Worm (Caenorhabditis elegans) whole organism, L1 larva: ENCODE measurements around the gene slcf-1.
A peak's percentile ranks its signal among the peaks of the same experiment; 100 is the strongest.

Experiments
- C04F5.9 ChIP-seq: sonication (generic microtip); optimal IDR thresholded peaks from 2 replicates; lab custom pipeline; 2016; ENCODE audit warnings: missing genetic modification characterization, missing compliant biosample characterization
- C16A3.4 ChIP-seq: fragments of 150-350 bp; optimal IDR thresholded peaks from 2 replicates; lab custom pipeline; 2014; ENCODE audit warnings: missing biosample characterization, missing genetic modification characterization
- Y116A8C.19 ChIP-seq: sonication (generic microtip); optimal IDR thresholded peaks from 2 replicates; lab custom pipeline; 2016; ENCODE audit warnings: missing compliant biosample characterization, missing genetic modification characterization, borderline replicate concordance
- aha-1 ChIP-seq: fragments of 150-350 bp; optimal IDR thresholded peaks from 2 replicates; lab custom pipeline; 2014; ENCODE audit warnings: missing biosample characterization, missing genetic modification characterization
- alr-1 ChIP-seq: fragments of 200-800 bp; sonication (Bioruptor generic); optimal IDR thresholded peaks from 2 replicates; lab custom pipeline; 2018; ENCODE audit warnings: borderline replicate concordance, mild to moderate bottlenecking, missing genetic modification characterization, missing compliant biosample characterization
- blmp-1 ChIP-seq: fragments of 150-350 bp; optimal IDR thresholded peaks from 2 replicates; lab custom pipeline; 2014; ENCODE audit warnings: missing biosample characterization, missing genetic modification characterization
- ceh-63 ChIP-seq: fragments of 200-800 bp; sonication (Bioruptor generic); optimal IDR thresholded peaks from 2 replicates; lab custom pipeline; 2018; ENCODE audit warnings: mild to moderate bottlenecking, missing genetic modification characterization, missing compliant biosample characterization
- ceh-8 ChIP-seq: fragments of 200-800 bp; sonication (Bioruptor generic); optimal IDR thresholded peaks from 2 replicates; lab custom pipeline; 2018; ENCODE audit warnings: mild to moderate bottlenecking, missing genetic modification characterization, moderate library complexity, missing compliant biosample characterization
- ceh-82 ChIP-seq, 3 experiments: fragments of 150-350 bp in 1 of 3; sonication (generic microtip) in 2 of 3; optimal IDR thresholded peaks; 2 replicates each; lab custom pipeline; 2014 to 2017; ENCODE audit warnings: missing biosample characterization in 3 of 3, missing genetic modification characterization in 3 of 3
- ceh-88 ChIP-seq: fragments of 200-800 bp; sonication (Bioruptor generic); IDR thresholded peaks from 2 replicates; pipeline ENCODE4 v1.3.6; 2022; ENCODE audit warnings: missing genetic modification characterization, missing compliant biosample characterization
- ceh-90 ChIP-seq: sonication (generic microtip); optimal IDR thresholded peaks from 2 replicates; lab custom pipeline; 2016; ENCODE audit warnings: missing genetic modification characterization, missing compliant biosample characterization
- dpl-1 ChIP-seq, 3 experiments: fragments of 150-350 bp in 2 of 3; sonication (generic microtip) in 1 of 3; optimal IDR thresholded peaks; 2 replicates each; lab custom pipeline; 2014 to 2017; ENCODE audit warnings: missing biosample characterization in 3 of 3, missing genetic modification characterization in 3 of 3, missing genetic modification reagents in 3 of 3
- dsc-1 ChIP-seq: sonication (generic microtip); optimal IDR thresholded peaks from 2 replicates; lab custom pipeline; 2016; ENCODE audit warnings: mild to moderate bottlenecking, missing genetic modification characterization, missing compliant biosample characterization
- efl-3 ChIP-seq: fragments of 200-800 bp; sonication (Bioruptor generic); optimal IDR thresholded peaks from 2 replicates; lab custom pipeline; 2018; ENCODE audit warnings: mild to moderate bottlenecking, missing genetic modification characterization, missing compliant biosample characterization
- egl-13 ChIP-seq: sonication (generic microtip); optimal IDR thresholded peaks from 2 replicates; lab custom pipeline; 2016; ENCODE audit warnings: missing genotype, missing genetic modification reagents, missing genetic modification characterization, missing compliant biosample characterization
- egl-27 ChIP-seq, 2 experiments: fragments of 150-350 bp in 1 of 2; sonication (generic microtip); optimal IDR thresholded peaks; 3 replicates each; lab custom pipeline; 2017 to 2018; ENCODE audit warnings: missing biosample characterization in 2 of 2, missing genetic modification characterization in 2 of 2, missing genetic modification reagents in 2 of 2
- elt-3 ChIP-seq, 6 experiments: fragments of 150-350 bp in 1 of 6; sonication (generic microtip); optimal IDR thresholded peaks; 2 replicates each; lab custom pipeline; 2017 to 2018; ENCODE audit warnings: missing biosample characterization in 6 of 6, missing genetic modification characterization in 6 of 6, inconsistent platforms in 1 of 6
- ets-5 ChIP-seq: fragments of 200-800 bp; sonication (Bioruptor generic); IDR thresholded peaks from 2 replicates; pipeline ENCODE4 v1.3.6; 2022; ENCODE audit warnings: missing genetic modification characterization, missing compliant biosample characterization
- fkh-10 ChIP-seq: sonication (generic microtip); optimal IDR thresholded peaks from 2 replicates; lab custom pipeline; 2017; ENCODE audit warnings: missing biosample characterization, missing genetic modification reagents, missing genetic modification characterization
- fkh-4 ChIP-seq: sonication (generic microtip); optimal IDR thresholded peaks from 2 replicates; lab custom pipeline; 2016; ENCODE audit warnings: missing compliant biosample characterization, missing genetic modification characterization, borderline replicate concordance
- fkh-8 ChIP-seq: sonication (generic microtip); optimal IDR thresholded peaks from 2 replicates; lab custom pipeline; 2016; ENCODE audit warnings: mild to moderate bottlenecking, missing genetic modification characterization, missing compliant biosample characterization
- fos-1 ChIP-seq: fragments of 150-350 bp; optimal IDR thresholded peaks from 2 replicates; lab custom pipeline; 2014; ENCODE audit warnings: missing biosample characterization, missing genetic modification characterization
- hpl-2 ChIP-seq: fragments of 150-350 bp; optimal IDR thresholded peaks from 2 replicates; lab custom pipeline; 2014; ENCODE audit warnings: missing biosample characterization, missing genetic modification reagents, missing genetic modification characterization
- irx-1 ChIP-seq: sonication (generic microtip); optimal IDR thresholded peaks from 2 replicates; lab custom pipeline; 2016; ENCODE audit warnings: missing genetic modification characterization, missing compliant biosample characterization
- lin-14 ChIP-seq: fragments of 200-800 bp; sonication (Bioruptor generic); optimal IDR thresholded peaks from 2 replicates; lab custom pipeline; 2018; ENCODE audit warnings: mild to moderate bottlenecking, missing genetic modification characterization, moderate library complexity, missing compliant biosample characterization
- lin-15B ChIP-seq: fragments of 150-350 bp; sonication (generic microtip); optimal IDR thresholded peaks from 3 replicates; lab custom pipeline; 2014; ENCODE audit warnings: missing biosample characterization, missing genetic modification characterization
- lin-35 ChIP-seq, 2 experiments: fragments of 150-350 bp; optimal IDR thresholded peaks; 2 replicates each; lab custom pipeline; 2014; ENCODE audit warnings: missing biosample characterization in 2 of 2, missing genetic modification characterization in 2 of 2, missing genetic modification reagents in 2 of 2
- lir-3 ChIP-seq: sonication (generic microtip); optimal IDR thresholded peaks from 2 replicates; lab custom pipeline; 2016; ENCODE audit warnings: mild to moderate bottlenecking, missing genetic modification characterization, moderate library complexity, missing compliant biosample characterization; ENCODE audit not compliant: poor library complexity
- lsy-2 ChIP-seq, 2 experiments: fragments of 150-350 bp; optimal IDR thresholded peaks; 2 replicates each; lab custom pipeline; 2014; ENCODE audit warnings: missing biosample characterization in 2 of 2, missing genetic modification characterization in 2 of 2
- mef-2 ChIP-seq: fragments of 150-350 bp; optimal IDR thresholded peaks from 2 replicates; lab custom pipeline; 2014; ENCODE audit warnings: missing biosample characterization, missing genetic modification characterization
- mep-1 ChIP-seq: fragments of 150-350 bp; optimal IDR thresholded peaks from 2 replicates; lab custom pipeline; 2014; ENCODE audit warnings: missing biosample characterization, missing genetic modification characterization
- nhr-12 ChIP-seq: sonication (generic microtip); optimal IDR thresholded peaks from 2 replicates; lab custom pipeline; 2017; ENCODE audit warnings: missing biosample characterization, missing genetic modification characterization
- nhr-19 ChIP-seq: fragments of 200-800 bp; sonication (Bioruptor generic); conservative IDR thresholded peaks from 2 replicates; pipeline ENCODE4 v1.3.6; 2022; ENCODE audit warnings: missing genetic modification characterization, missing compliant biosample characterization
- nhr-20 ChIP-seq: sonication (generic microtip); optimal IDR thresholded peaks from 2 replicates; lab custom pipeline; 2016; ENCODE audit warnings: mild to moderate bottlenecking, missing genetic modification characterization, missing compliant biosample characterization
- nhr-28 ChIP-seq: fragments of 150-350 bp; optimal IDR thresholded peaks from 2 replicates; lab custom pipeline; 2014; ENCODE audit warnings: missing biosample characterization, missing genetic modification characterization
- nhr-47 ChIP-seq: sonication (generic microtip); optimal IDR thresholded peaks from 2 replicates; lab custom pipeline; 2016; ENCODE audit warnings: mild to moderate bottlenecking, missing genetic modification characterization, moderate library complexity, missing compliant biosample characterization
- nhr-71 ChIP-seq: sonication (generic microtip); optimal IDR thresholded peaks from 2 replicates; lab custom pipeline; 2016; ENCODE audit warnings: mild to moderate bottlenecking, missing genetic modification characterization, moderate library complexity, missing compliant biosample characterization
- nhr-76 ChIP-seq: sonication (generic microtip); optimal IDR thresholded peaks from 2 replicates; lab custom pipeline; 2017; ENCODE audit warnings: missing biosample characterization, missing genetic modification characterization
- nhr-77 ChIP-seq: fragments of 150-350 bp; optimal IDR thresholded peaks from 2 replicates; lab custom pipeline; 2014; ENCODE audit warnings: missing biosample characterization, missing genetic modification characterization
- nhr-84 ChIP-seq: sonication (generic microtip); optimal IDR thresholded peaks from 2 replicates; lab custom pipeline; 2017; ENCODE audit warnings: missing biosample characterization, missing genetic modification characterization
- nhr-85 ChIP-seq: sonication (generic microtip); peaks from one replicate; lab custom pipeline; 2016; ENCODE audit warnings: missing genetic modification characterization, inconsistent platforms, missing compliant biosample characterization
- pax-3 ChIP-seq: fragments of 200-800 bp; sonication (Bioruptor generic); optimal IDR thresholded peaks from 2 replicates; lab custom pipeline; 2018; ENCODE audit warnings: mild to moderate bottlenecking, missing genetic modification characterization, moderate library complexity, missing compliant biosample characterization
- pqm-1 ChIP-seq: sonication (generic microtip); optimal IDR thresholded peaks from 3 replicates; lab custom pipeline; 2017; ENCODE audit warnings: missing biosample characterization, missing genetic modification characterization
- rnt-1 ChIP-seq: sonication (generic microtip); optimal IDR thresholded peaks from 2 replicates; lab custom pipeline; 2016; ENCODE audit warnings: mild to moderate bottlenecking, missing genetic modification characterization, moderate library complexity, missing compliant biosample characterization
- skn-1 ChIP-seq: fragments of 150-350 bp; optimal IDR thresholded peaks from 2 replicates; lab custom pipeline; 2014; ENCODE audit warnings: missing biosample characterization, missing genetic modification characterization
- sox-4 ChIP-seq: sonication (generic microtip); optimal IDR thresholded peaks from 2 replicates; lab custom pipeline; 2016; ENCODE audit warnings: missing genetic modification characterization, missing compliant biosample characterization
- sup-37 ChIP-seq: fragments of 200-800 bp; sonication (Bioruptor generic); optimal IDR thresholded peaks from 2 replicates; lab custom pipeline; 2018; ENCODE audit warnings: mild to moderate bottlenecking, missing genetic modification characterization, missing compliant biosample characterization
- swsn-7 ChIP-seq: sonication (generic microtip); optimal IDR thresholded peaks from 2 replicates; lab custom pipeline; 2016; ENCODE audit warnings: missing genetic modification characterization, missing compliant biosample characterization
- tbx-2 ChIP-seq: sonication (generic microtip); optimal IDR thresholded peaks from 2 replicates; lab custom pipeline; 2016; ENCODE audit warnings: missing genetic modification characterization, missing compliant biosample characterization
- tlp-1 ChIP-seq: fragments of 150-350 bp; optimal IDR thresholded peaks from 2 replicates; lab custom pipeline; 2014; ENCODE audit warnings: missing biosample characterization, missing genetic modification characterization
- unc-30 ChIP-seq: sonication (generic microtip); optimal IDR thresholded peaks from 2 replicates; lab custom pipeline; 2017; ENCODE audit warnings: missing biosample characterization, missing genetic modification characterization
- unc-98 ChIP-seq: fragments of 200-800 bp; sonication (Bioruptor generic); IDR thresholded peaks from 2 replicates; pipeline ENCODE4 v1.3.6; 2022; ENCODE audit warnings: missing genetic modification characterization, missing compliant biosample characterization
- zag-1 ChIP-seq: fragments of 150-350 bp; optimal IDR thresholded peaks from 2 replicates; lab custom pipeline; 2014; ENCODE audit warnings: missing biosample characterization, missing genetic modification characterization
- zip-4 ChIP-seq: fragments of 200-800 bp; sonication (Bioruptor generic); optimal IDR thresholded peaks from 2 replicates; lab custom pipeline; 2018; ENCODE audit warnings: mild to moderate bottlenecking, missing genetic modification characterization, moderate library complexity, missing compliant biosample characterization

slcf-1 gene

DNA sequence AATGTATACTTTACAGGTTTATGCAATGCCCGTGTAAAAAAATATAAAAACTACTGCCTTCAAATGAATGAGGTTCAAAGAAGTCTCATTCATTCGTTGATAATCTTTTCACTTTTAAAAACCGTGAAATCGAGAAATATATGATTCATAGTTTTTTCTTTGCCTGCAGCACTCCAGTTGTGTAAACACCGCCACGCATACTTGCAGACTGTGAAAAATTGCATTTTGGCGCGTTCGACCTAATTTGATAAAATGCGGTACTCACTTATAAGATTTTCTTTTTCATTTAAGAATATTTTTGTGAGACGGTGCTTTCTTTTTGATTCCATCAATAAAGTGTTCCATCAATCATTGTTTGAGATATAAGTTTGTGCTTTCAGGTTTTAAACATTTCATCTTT, 37.7 kb downstream of the slcf-1 start:
- TF ChIP-seq nhr-85 (tag; lab: Kevin White, UChicago) = peak; percentile 61
- peak; percentile 26 to 80 for TF ChIP-seq lin-35 (GFP tag; optimal IDR thresholded peaks at IDR 0.05; lab: Kevin White, UChicago)
- peak in 2 of 6 experiments; percentile 0 to 26 for TF ChIP-seq elt-3 (tag; optimal IDR thresholded peaks at IDR 0.05; lab: Kevin White, UChicago)
- no peak for TF ChIP-seq hpl-2
- peak; percentile 29 for TF ChIP-seq dsc-1
- no peak for TF ChIP-seq irx-1 (tag; lab: Kevin White, UChicago)
- no peak for TF ChIP-seq lin-15B (tag; lab: Kevin White, UChicago)
- TF ChIP-seq zip-4 (GFP tag; lab: Kevin White, UChicago) = no peak
- no peak for TF ChIP-seq sup-37
- TF ChIP-seq lin-14 (GFP tag; lab: Kevin White, UChicago) = no peak
- 0 out of 2 replicates have a peak, but pooled peaks have one; percentile 4 for TF ChIP-seq nhr-19
- no peak for TF ChIP-seq ceh-88
- TF ChIP-seq nhr-20 (tag; lab: Kevin White, UChicago) = peak; percentile 50
- no peak for TF ChIP-seq Y116A8C.19 (tag; lab: Kevin White, UChicago)
- TF ChIP-seq tbx-2 = peak; percentile 21
- no peak for TF ChIP-seq nhr-12 (tag; lab: Kevin White, UChicago)
- no peak for TF ChIP-seq egl-27 (tag; optimal IDR thresholded peaks at IDR 0.05; lab: Kevin White, UChicago)
- TF ChIP-seq pqm-1 (tag; lab: Kevin White, UChicago) = no peak
- TF ChIP-seq unc-30 (tag; lab: Kevin White, UChicago) = no peak
- no peak for TF ChIP-seq aha-1 (tag; lab: Kevin White, UChicago)
- TF ChIP-seq rnt-1 (tag; lab: Kevin White, UChicago) = peak; percentile 14
- TF ChIP-seq lir-3 (tag; lab: Kevin White, UChicago) = no peak
- TF ChIP-seq nhr-71 (tag; lab: Kevin White, UChicago) = peak; percentile 44
- TF ChIP-seq ets-5 (GFP tag; lab: Robert Waterston, UW) = no peak
- TF ChIP-seq fkh-8 (tag; lab: Kevin White, UChicago) = no peak
- no peak for TF ChIP-seq fkh-4 (tag; lab: Kevin White, UChicago)
- peak in 1 of 3 experiments; percentile 18 for TF ChIP-seq ceh-82 (tag; optimal IDR thresholded peaks at IDR 0.05; lab: Kevin White, UChicago)
- no peak for TF ChIP-seq skn-1 (tag; lab: Kevin White, UChicago)
- peak; percentile 77 for TF ChIP-seq blmp-1 (tag; lab: Kevin White, UChicago)
- TF ChIP-seq C04F5.9 (tag; lab: Kevin White, UChicago) = no peak
- no peak for TF ChIP-seq unc-98 (GFP tag; lab: Robert Waterston, UW)
- TF ChIP-seq nhr-76 (tag; lab: Kevin White, UChicago) = no peak
- peak; percentile 46 for TF ChIP-seq C16A3.4 (tag; lab: Kevin White, UChicago)
- TF ChIP-seq zag-1 = no peak
- no peak for TF ChIP-seq ceh-90
- no peak for TF ChIP-seq pax-3 (tag; lab: Kevin White, UChicago)
- TF ChIP-seq nhr-77 (tag; lab: Kevin White, UChicago) = no peak
- no peak for TF ChIP-seq egl-13 (tag; lab: Kevin White, UChicago)
- peak; percentile 31 for TF ChIP-seq nhr-47 (tag; lab: Kevin White, UChicago)
- no peak for TF ChIP-seq sox-4 (tag; lab: Kevin White, UChicago)
- no peak for TF ChIP-seq fos-1 (tag; lab: Kevin White, UChicago)
- TF ChIP-seq dpl-1 (GFP tag; optimal IDR thresholded peaks at IDR 0.05; lab: Kevin White, UChicago) = peak; percentile 21 to 70 (median 69)
- TF ChIP-seq ceh-63 (GFP tag; lab: Kevin White, UChicago) = no peak
- TF ChIP-seq fkh-10 (GFP tag; lab: Kevin White, UChicago) = no peak
- no peak for TF ChIP-seq ceh-8 (GFP tag; lab: Kevin White, UChicago)
- TF ChIP-seq efl-3 (GFP tag; lab: Kevin White, UChicago) = no peak
- TF ChIP-seq swsn-7 = peak; percentile 50
- no peak for TF ChIP-seq nhr-28
- no peak for TF ChIP-seq mef-2 (tag; lab: Kevin White, UChicago)
- no peak for TF ChIP-seq tlp-1
- TF ChIP-seq nhr-84 (tag; lab: Kevin White, UChicago) = no peak
- no peak for TF ChIP-seq alr-1 (tag; lab: Kevin White, UChicago)
- TF ChIP-seq mep-1 (tag; lab: Kevin White, UChicago) = peak; percentile 69
- TF ChIP-seq lsy-2 (tag; optimal IDR thresholded peaks at IDR 0.05; lab: Kevin White, UChicago) = peak; percentile 20 to 58
